Fruit fly (Drosophila melanogaster) whole organism, pupa: ENCODE measurements around the gene CG14507.

ENCODE experiments used
- CG10348 ChIP-seq: fragments of 200-800 bp; sonication (Bioruptor generic); IDR thresholded peaks from 2 replicates; pipeline ENCODE4 v1.3.6; 2022; ENCODE audit warnings: missing biosample characterization, missing genetic modification characterization
- CG12605 ChIP-seq: fragments of 200-800 bp; sonication (Bioruptor generic); IDR thresholded peaks from 2 replicates; pipeline ENCODE4 v1.3.6; 2022; ENCODE audit warnings: missing biosample characterization, missing genetic modification characterization
- CG13204 ChIP-seq: fragments of 200-800 bp; sonication (Bioruptor generic); optimal IDR thresholded peaks from 2 replicates; lab custom pipeline; 2018; ENCODE audit warnings: missing biosample characterization, mild to moderate bottlenecking, missing genetic modification characterization, moderate library complexity
- CG14655 ChIP-seq: fragments of 200-800 bp; sonication (Bioruptor generic); optimal IDR thresholded peaks from 3 replicates; lab custom pipeline; 2017; ENCODE audit warnings: mild to moderate bottlenecking, missing biosample characterization, missing genetic modification reagents, missing genetic modification characterization
- CG15710 ChIP-seq: fragments of 200-800 bp; sonication (Bioruptor generic); optimal IDR thresholded peaks from 2 replicates; lab custom pipeline; 2018; ENCODE audit warnings: missing biosample characterization, mild to moderate bottlenecking, missing genetic modification characterization, moderate library complexity
- CG17806 ChIP-seq: fragments of 200-800 bp; sonication (Bioruptor generic); optimal IDR thresholded peaks from 2 replicates; lab custom pipeline; 2018; ENCODE audit warnings: missing biosample characterization, mild to moderate bottlenecking, missing genetic modification characterization, moderate library complexity
- CG32121 ChIP-seq: fragments of 200-800 bp; sonication (Bioruptor generic); IDR thresholded peaks from 2 replicates; pipeline ENCODE4 v1.3.6; 2022; ENCODE audit warnings: missing biosample characterization, missing genetic modification characterization
- CG34367 ChIP-seq: fragments of 200-800 bp; sonication (Bioruptor generic); optimal IDR thresholded peaks from 2 replicates; lab custom pipeline; 2018; ENCODE audit warnings: missing biosample characterization, mild to moderate bottlenecking, missing genetic modification characterization
- CG4496 ChIP-seq: fragments of 200-800 bp; sonication (Bioruptor generic); IDR thresholded peaks from 3 replicates; pipeline ENCODE4 v1.3.6; 2022; ENCODE audit warnings: missing biosample characterization, missing genetic modification characterization
- CG8159 ChIP-seq: fragments of 200-800 bp; sonication (Bioruptor generic); optimal IDR thresholded peaks from 3 replicates; lab custom pipeline; 2018; ENCODE audit warnings: missing biosample characterization, mild to moderate bottlenecking, missing genetic modification characterization, moderate library complexity
- CG8301 ChIP-seq: fragments of 200-800 bp; sonication (Bioruptor generic); optimal IDR thresholded peaks from 2 replicates; lab custom pipeline; 2018; ENCODE audit warnings: missing biosample characterization, mild to moderate bottlenecking, missing genetic modification characterization
- CG9948 ChIP-seq: fragments of 200-800 bp; sonication (Bioruptor generic); optimal IDR thresholded peaks from 2 replicates; lab custom pipeline; 2018; ENCODE audit warnings: missing biosample characterization, mild to moderate bottlenecking, missing genetic modification characterization, moderate library complexity
- D1 ChIP-seq: fragments of 200-800 bp; sonication (Bioruptor generic); optimal IDR thresholded peaks from 2 replicates; lab custom pipeline; 2018; ENCODE audit warnings: missing biosample characterization, mild to moderate bottlenecking, missing genetic modification characterization, moderate library complexity
- EcR ChIP-seq: fragments of 200-800 bp; sonication (Bioruptor generic); optimal IDR thresholded peaks from 3 replicates; lab custom pipeline; 2019; ENCODE audit warnings: missing biosample characterization, missing genetic modification characterization, mild to moderate bottlenecking, moderate library complexity, missing genetic modification reagents
- Ets98B ChIP-seq: fragments of 200-800 bp; sonication (Bioruptor generic); IDR thresholded peaks from 2 replicates; pipeline ENCODE4 v1.3.6; 2022; ENCODE audit warnings: missing biosample characterization, missing genetic modification characterization
- Pif1A ChIP-seq: fragments of 200-800 bp; sonication (Bioruptor generic); optimal IDR thresholded peaks from 3 replicates; lab custom pipeline; 2016; ENCODE audit warnings: missing biosample characterization, missing genetic modification characterization
- Pif1B ChIP-seq: fragments of 200-800 bp; sonication (Bioruptor generic); optimal IDR thresholded peaks from 3 replicates; lab custom pipeline; 2016; ENCODE audit warnings: missing biosample characterization, missing genetic modification characterization
- Snoo ChIP-seq: fragments of 200-800 bp; sonication (Bioruptor generic); optimal IDR thresholded peaks from 3 replicates; lab custom pipeline; 2017; ENCODE audit warnings: missing biosample characterization, mild to moderate bottlenecking, missing genetic modification characterization, inconsistent platforms
- fd96Ca ChIP-seq: fragments of 200-800 bp; sonication (Bioruptor generic); IDR thresholded peaks from 3 replicates; pipeline ENCODE4 v1.3.6; 2022; ENCODE audit warnings: missing biosample characterization, missing genetic modification characterization
- gl ChIP-seq: fragments of 200-800 bp; sonication (Bioruptor generic); optimal IDR thresholded peaks from 2 replicates; lab custom pipeline; 2018; ENCODE audit warnings: missing biosample characterization, mild to moderate bottlenecking, missing genetic modification characterization
- rn ChIP-seq: fragments of 200-800 bp; sonication (Bioruptor generic); IDR thresholded peaks from 2 replicates; pipeline ENCODE4 v1.3.6; 2022; ENCODE audit warnings: missing biosample characterization, missing genetic modification characterization

Gene CG14507

DNA sequence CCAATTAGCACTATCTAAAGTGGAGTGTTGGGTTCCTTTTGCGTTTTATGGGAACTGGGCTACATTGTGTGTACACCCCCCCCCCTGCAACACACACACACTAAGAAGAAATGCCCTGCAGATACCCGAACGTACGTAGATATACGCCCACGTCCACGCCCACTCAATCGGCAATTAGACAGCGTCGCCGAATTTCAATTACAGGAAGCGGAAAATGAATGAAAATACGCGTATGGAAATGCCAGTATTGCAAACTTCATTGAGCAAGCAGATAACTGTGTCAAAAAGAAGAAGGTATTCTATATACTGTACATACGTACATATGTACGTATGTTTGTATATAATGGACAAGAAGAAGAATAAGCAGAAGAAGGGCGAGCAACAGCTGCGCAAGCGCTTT lies 14.1 kb downstream of the CG14507 start:
- no peak for TF ChIP-seq CG32121
- no peak for TF ChIP-seq EcR
- no peak for TF ChIP-seq Snoo (tag; lab: Kevin White, UChicago)
- no peak for TF ChIP-seq CG8301 (tag; lab: Kevin White, UChicago)
- no peak for TF ChIP-seq CG14655 (GFP tag; lab: Kevin White, UChicago)
- TF ChIP-seq CG4496 (GFP tag; lab: Robert Waterston, UW): no peak

DNA sequence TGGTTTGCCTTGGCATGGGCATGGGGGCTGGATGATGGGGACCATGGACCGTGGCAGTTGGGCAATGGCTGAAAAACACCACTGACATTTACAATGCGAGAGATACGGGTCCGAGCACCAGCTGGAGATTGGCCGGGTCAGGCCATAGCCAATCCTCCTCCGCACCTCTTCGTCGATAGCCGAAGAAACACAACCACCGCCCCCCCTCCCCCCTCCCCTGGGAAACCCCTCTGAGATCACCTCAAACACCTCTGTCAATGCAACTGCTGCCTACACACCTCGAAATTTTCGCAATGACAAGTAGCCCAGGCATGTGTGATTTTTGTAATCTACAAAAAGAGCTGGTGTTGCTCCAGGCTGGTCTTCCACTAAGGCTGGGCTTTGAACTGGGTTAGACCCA lies 15.0 kb downstream of the CG14507 start:
- TF ChIP-seq CG32121 (no peak), CG10348 (GFP tag; lab: Robert Waterston, UW) (no peak), Pif1B (GFP tag; lab: Kevin White, UChicago) (no peak), CG17806 (tag; lab: Kevin White, UChicago) (no peak), EcR (no peak), CG34367 (tag; lab: Kevin White, UChicago) (no peak), Snoo (tag; lab: Kevin White, UChicago) (no peak), CG14655 (GFP tag; lab: Kevin White, UChicago) (no peak), CG4496 (GFP tag; lab: Robert Waterston, UW) (no peak), CG13204 (GFP tag; lab: Kevin White, UChicago) (no peak), CG9948 (tag; lab: Kevin White, UChicago) (no peak)
- TF ChIP-seq, all 21 proteins: peak for 0

DNA sequence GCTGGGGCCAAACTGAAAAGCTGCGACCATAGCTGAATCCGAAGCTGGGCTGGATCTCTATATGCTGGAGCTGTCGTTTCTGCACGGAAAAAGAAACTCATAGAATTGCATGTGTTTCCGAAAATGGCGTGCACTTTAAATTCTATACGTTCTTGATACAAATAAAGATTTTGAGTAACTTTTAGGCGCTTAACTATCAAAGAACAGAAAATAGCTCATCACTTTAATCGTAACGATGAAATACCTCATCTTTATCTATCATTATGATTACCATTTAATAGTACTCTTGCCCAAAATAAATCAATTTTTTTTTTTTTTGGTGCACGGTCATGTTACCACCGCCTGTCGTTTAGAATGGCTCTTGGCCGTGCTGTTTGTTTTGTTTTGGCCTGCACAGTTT lies 15.8 kb downstream of the CG14507 start:
- peak; percentile 60; the same call in 2 of the 3 replicates for TF ChIP-seq CG4496 (GFP tag; lab: Robert Waterston, UW)
- peak; percentile 23; the same call in 1 of the 2 replicates for TF ChIP-seq Ets98B (GFP tag; lab: Robert Waterston, UW)
- TF ChIP-seq CG13204 (GFP tag; lab: Kevin White, UChicago): no peak
- no peak for TF ChIP-seq CG12605 (GFP tag; lab: Robert Waterston, UW)
- TF ChIP-seq CG9948 (tag; lab: Kevin White, UChicago): peak; percentile 50
- no peak for TF ChIP-seq Snoo (tag; lab: Kevin White, UChicago)
- peak; percentile 44; the same call in 1 of the 3 replicates for TF ChIP-seq fd96Ca (GFP tag; lab: Robert Waterston, UW)
- TF ChIP-seq CG17806 (tag; lab: Kevin White, UChicago): peak; percentile 19
- TF ChIP-seq Pif1B (GFP tag; lab: Kevin White, UChicago): peak; percentile 19
- peak; percentile 86 for TF ChIP-seq CG14655 (GFP tag; lab: Kevin White, UChicago)
- TF ChIP-seq CG8159 (tag; lab: Kevin White, UChicago): peak; percentile 19
- peak; percentile 43; the same call in 1 of the 2 replicates for TF ChIP-seq CG32121
- peak; percentile 79 for TF ChIP-seq CG8301 (tag; lab: Kevin White, UChicago)
- TF ChIP-seq, all 21 proteins: peak for 10

DNA sequence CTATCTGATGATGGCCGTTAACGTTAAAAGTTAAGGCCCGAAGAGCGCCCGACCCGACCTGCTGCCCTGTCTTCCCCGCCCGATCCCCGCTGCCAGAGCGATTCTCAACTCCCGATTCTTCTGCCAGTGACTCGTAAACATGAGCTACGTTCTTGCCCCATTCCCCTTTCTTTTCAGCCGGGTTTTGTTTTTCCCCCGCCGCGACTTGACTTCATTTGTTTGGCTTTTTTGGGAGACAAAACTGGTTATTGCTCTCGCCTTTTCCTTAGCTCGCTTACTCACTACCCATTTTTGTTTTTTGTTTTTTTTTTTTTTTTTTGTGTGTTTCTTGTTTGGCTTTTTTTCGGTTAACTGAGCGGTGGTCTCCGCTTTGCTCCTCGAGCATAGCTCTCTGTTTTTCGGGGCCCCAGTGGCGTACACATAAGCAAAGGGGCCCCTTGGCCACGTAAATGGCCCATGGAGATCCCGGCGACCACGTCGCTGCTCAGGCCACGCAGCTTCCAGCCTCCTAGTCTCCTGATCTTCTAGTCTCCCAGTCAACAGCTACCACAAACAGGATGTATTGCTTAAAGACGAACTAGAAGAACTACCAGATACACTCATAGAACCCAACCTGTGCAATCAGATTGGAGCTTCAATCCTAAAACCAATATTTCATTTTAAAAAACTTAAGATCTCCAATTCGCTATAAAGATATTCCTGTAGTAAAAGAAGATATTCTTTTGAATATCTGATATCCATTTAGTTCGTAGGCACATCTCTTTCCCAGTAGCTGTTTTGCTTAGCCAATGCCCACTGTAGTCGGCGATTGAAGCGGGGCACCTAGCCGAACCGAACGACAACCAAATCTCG lies 16.8 kb downstream of the CG14507 start:
- peak; percentile 92 for TF ChIP-seq CG12605 (GFP tag; lab: Robert Waterston, UW)
- peak; percentile 76 for TF ChIP-seq CG8159 (tag; lab: Kevin White, UChicago)
- TF ChIP-seq CG32121: peak; percentile 76
- peak; percentile 72 for TF ChIP-seq CG10348 (GFP tag; lab: Robert Waterston, UW)
- peak; percentile 76 for TF ChIP-seq CG8301 (tag; lab: Kevin White, UChicago)
- peak; percentile 61 for TF ChIP-seq rn (GFP tag; lab: Robert Waterston, UW)
- peak; percentile 80 for TF ChIP-seq CG15710
- TF ChIP-seq EcR: peak; percentile 88
- peak; percentile 83 for TF ChIP-seq Ets98B (GFP tag; lab: Robert Waterston, UW)
- peak; percentile 69 for TF ChIP-seq CG9948 (tag; lab: Kevin White, UChicago)
- TF ChIP-seq CG13204 (GFP tag; lab: Kevin White, UChicago): peak; percentile 57
- peak; percentile 15 for TF ChIP-seq D1 (tag; lab: Kevin White, UChicago)
- peak; percentile 64 for TF ChIP-seq CG34367 (tag; lab: Kevin White, UChicago)
- peak; percentile 86 for TF ChIP-seq CG4496 (GFP tag; lab: Robert Waterston, UW)
- TF ChIP-seq CG17806 (tag; lab: Kevin White, UChicago): peak; percentile 54
- TF ChIP-seq fd96Ca (GFP tag; lab: Robert Waterston, UW): peak; percentile 79
- TF ChIP-seq Snoo (tag; lab: Kevin White, UChicago): peak; percentile 73
- TF ChIP-seq Pif1B (GFP tag; lab: Kevin White, UChicago): peak; percentile 88
- TF ChIP-seq CG14655 (GFP tag; lab: Kevin White, UChicago): peak; percentile 86
- peak; percentile 40 for TF ChIP-seq gl (tag; lab: Kevin White, UChicago)
- TF ChIP-seq Pif1A (GFP tag; lab: Kevin White, UChicago): peak; percentile 77

DNA sequence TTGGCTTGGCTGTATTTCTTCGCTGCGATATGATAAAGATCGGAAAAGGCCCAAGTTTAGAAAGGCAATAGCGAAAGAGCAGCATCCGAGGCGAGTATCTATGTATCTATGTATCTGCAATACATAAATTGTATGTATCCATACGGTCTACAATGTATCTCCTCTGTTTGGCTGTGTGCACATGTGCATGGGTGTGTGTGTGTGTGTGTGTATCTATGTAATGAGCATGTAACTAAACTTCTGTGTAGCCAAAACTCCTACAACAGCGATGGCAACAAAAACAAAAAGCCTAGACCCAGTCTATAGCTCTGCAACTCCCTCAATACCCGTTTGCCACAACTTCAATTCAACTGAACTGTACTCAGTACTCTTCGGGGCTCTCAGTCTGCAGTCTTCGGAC lies 17.4 kb downstream of the CG14507 start:
- no peak for TF ChIP-seq CG32121
- no peak for TF ChIP-seq CG17806 (tag; lab: Kevin White, UChicago)
- no peak for TF ChIP-seq Pif1B (GFP tag; lab: Kevin White, UChicago)
- no peak for TF ChIP-seq rn (GFP tag; lab: Robert Waterston, UW)
- TF ChIP-seq, all 21 proteins: peak for 0

DNA sequence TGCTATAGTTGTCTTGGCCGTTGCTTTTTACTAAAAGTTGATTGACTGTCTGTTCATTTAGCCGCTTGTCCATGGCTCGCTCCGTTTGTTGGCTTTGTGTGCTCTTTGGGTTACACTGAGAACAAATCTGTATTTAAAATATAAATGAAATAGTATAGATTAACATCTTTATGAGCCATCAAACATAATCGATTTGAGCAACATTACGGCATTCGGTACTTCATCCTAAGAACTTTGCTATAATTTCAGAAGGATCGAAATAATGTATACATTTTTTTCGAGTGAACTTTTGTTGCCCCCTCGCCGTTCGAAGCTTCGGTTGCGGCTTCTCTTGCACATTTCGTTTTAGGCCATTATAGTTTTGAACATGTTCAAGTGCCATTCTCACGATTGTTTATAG lies 19.5 kb downstream of the CG14507 start:
- TF ChIP-seq CG9948 (tag; lab: Kevin White, UChicago) (peak; percentile 83), Pif1B (GFP tag; lab: Kevin White, UChicago) (peak; percentile 86), CG10348 (GFP tag; lab: Robert Waterston, UW) (0 out of 2 replicates have a peak, but pooled peaks have one; percentile 38), CG17806 (tag; lab: Kevin White, UChicago) (peak; percentile 84), Snoo (tag; lab: Kevin White, UChicago) (peak; percentile 38), gl (tag; lab: Kevin White, UChicago) (peak; percentile 63), CG12605 (GFP tag; lab: Robert Waterston, UW) (peak; percentile 87), CG32121 (peak; percentile 89), CG14655 (GFP tag; lab: Kevin White, UChicago) (peak; percentile 90), Pif1A (GFP tag; lab: Kevin White, UChicago) (peak; percentile 88), D1 (tag; lab: Kevin White, UChicago) (peak; percentile 37), CG8301 (tag; lab: Kevin White, UChicago) (peak; percentile 92), fd96Ca (GFP tag; lab: Robert Waterston, UW) (peak; percentile 86), Ets98B (GFP tag; lab: Robert Waterston, UW) (peak; percentile 93), rn (GFP tag; lab: Robert Waterston, UW) (peak; percentile 81), EcR (no peak), CG15710 (peak; percentile 78), CG8159 (tag; lab: Kevin White, UChicago) (peak; percentile 83), CG4496 (GFP tag; lab: Robert Waterston, UW) (peak; percentile 90), CG13204 (GFP tag; lab: Kevin White, UChicago) (peak; percentile 53), CG34367 (tag; lab: Kevin White, UChicago) (peak; percentile 81)
- TF ChIP-seq, all 21 proteins: peak for 20
